Fruit fly (Drosophila melanogaster) whole organism, larva: ENCODE data around the gene Lcp65Ag1.

Source experiments
- noc ChIP-seq: fragments of 200-800 bp; sonication (Bioruptor generic); optimal IDR thresholded peaks from 3 replicates; lab custom pipeline; 2019; ENCODE audit warnings: missing biosample characterization, mild to moderate bottlenecking, missing genetic modification characterization, moderate library complexity

Lcp65Ag1 gene

DNA sequence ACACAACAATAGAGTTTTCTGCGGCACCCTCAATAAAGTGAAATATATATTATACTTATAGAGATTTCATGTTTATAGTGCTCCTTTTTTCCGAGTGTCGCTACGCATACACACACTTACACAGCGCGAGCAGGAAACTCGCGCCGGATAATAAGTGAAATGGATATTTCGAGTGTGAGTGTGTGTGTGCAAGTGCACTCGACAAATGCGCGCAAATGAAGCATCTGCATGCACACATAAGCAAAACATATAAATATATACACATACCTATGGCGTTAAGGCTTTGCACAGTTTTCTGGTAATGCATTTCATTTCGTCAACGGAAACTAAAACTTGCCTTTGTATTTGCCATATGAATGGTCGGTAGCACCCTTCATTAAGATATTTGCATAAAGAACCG lies 19.6 kb downstream of the Lcp65Ag1 start:
- TF ChIP-seq noc: no peak

DNA sequence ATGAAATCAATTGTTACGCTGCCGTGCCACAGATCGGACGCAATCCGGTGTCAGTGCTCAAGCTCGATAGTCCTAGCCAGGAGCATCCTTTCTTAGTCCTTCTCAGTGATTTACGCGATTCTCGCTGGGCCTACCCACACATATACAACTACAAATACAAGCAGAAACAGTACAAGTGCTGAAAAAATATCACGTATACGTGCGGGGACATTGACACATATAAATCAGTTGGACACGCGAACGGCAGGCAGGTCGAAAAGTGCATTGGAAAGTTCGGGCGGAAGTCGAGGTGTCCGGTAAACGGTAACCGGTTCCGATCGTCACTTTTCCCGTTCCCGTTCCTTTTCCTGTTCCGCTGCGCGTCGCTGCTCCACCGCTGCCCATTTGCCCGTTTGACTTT lies 23.6 kb downstream of the Lcp65Ag1 start:
- TF ChIP-seq noc: no peak

DNA sequence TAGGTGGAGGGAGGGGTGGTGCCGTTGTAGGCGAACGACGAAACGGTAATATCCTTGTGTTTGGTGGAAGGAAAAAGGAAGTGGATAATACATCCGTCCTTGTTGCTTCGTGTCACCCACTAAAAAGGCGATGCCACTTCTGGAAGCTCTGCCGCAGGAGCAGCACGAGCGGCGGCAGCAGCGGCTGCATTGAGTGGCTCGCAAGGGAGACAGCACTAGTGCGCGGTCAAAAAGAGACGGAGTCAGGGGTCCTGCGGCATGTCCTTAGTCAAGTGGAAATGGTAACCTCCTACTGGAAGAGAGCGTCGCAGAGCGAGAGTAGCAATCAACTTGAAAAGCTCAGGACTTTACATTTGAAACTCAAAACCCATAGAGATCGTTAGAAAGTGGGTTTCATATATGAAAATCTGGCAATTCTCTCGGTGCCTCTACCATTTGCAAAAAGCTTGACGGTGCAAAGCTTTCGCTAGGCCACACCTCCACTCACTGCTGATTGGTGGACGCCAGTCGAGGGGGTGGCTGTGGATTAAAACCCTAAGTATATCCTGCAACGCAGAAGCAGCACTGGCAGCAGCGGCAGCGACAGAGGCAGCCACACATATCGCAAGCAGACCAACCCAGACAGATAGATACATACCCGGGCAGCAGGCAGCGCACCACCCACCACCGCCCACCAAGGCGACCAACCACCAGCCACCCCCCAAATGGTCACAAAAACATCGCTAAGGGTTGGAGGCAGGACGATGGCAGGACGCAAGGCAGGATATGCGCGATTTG lies 24.2 kb downstream of the Lcp65Ag1 start:
- TF ChIP-seq noc: no peak

DNA sequence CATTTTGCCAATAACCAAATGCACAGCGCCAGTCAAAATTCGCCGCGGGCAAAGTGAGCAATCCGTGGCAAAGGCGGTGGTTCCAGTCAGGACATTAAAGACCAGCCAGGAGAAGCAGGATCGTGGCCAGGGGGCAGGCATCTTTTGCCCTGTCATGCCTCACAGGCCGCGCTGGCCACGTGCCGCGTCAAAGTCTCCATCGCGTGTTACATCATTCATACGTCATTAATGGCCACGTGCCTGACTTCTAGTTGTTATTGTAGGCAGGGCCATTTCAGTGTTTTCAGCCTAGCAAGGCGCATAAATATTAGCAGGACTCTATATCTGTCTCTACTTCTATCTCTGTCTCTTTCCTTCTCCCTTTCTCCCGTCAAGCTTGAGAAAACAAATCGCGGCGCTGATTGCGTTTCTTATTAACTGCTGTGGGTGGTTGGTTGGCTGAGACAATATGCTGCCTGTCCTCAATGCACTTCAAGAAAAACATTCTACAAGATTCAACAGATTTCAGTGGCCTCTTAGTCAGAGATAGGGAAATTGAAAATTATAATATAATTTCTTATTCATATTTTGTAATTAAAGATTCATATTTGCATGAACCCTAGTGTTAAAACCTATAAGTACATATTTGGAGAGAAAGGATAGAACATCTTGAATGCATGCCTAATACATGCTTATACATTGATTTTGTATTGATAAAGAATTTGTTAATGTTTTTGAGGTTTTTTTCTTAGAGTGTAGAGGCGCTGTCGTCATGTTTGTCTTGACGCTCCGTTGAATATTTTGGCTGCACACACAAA lies 26.6 kb downstream of the Lcp65Ag1 start:
- no peak for TF ChIP-seq noc

DNA sequence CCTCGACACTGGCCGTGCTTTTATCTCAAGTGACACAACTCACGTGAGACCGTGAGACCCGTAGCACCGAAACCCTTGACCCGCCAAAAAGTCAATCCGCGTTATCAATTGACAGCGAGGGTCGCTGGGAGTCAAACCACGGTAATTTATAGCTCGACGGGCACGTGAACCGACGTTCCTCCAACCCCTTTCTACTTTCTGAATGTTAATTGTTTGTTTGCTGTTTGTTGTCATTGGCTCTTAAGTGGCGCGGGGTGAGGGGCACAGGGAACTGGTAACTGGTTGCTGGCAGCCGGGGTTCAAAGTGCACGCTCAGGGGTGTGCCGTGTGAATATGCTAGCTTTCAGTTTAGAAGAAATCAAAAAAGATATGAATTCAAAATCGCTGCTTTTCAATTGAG lies 28.4 kb downstream of the Lcp65Ag1 start:
- TF ChIP-seq noc: no peak

DNA sequence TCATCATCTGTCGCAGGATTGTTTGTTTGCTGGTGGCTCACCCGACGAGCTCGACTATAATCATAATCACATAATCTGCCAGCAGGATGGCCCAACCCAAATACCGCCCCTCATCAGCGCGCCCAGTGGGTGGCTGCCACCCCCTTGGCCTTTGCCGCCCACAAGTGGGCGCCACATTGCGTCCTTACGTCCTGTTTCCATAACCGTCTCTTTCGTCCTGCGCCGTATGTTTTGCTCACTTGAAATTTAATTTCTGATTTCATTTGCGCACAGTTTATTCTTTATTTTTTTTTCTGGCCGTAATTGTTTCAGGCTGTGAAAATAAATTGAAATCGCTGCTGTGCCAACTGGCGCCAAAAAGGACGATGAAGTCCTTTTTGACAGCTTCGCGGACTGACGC lies 29.6 kb downstream of the Lcp65Ag1 start:
- no peak for TF ChIP-seq noc

DNA sequence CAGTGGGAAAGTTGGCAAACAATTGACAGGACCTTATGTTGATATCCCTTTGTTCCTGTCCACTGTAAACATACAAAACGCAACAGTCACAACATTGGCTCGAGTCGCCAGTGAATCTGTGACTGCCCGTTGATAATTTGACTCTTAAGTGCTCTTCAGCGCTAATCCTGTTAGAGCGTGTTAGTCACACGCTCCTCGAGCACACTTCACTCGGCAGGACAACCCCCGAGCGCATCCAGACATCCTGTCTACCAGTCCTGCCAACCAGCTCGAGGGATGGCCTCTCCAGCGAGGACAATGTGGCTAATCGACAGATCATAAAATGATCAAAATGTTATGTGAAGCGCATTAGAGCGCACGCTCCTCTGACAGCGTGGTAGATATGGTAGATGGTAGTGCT lies 30.5 kb downstream of the Lcp65Ag1 start:
- no peak for TF ChIP-seq noc

DNA sequence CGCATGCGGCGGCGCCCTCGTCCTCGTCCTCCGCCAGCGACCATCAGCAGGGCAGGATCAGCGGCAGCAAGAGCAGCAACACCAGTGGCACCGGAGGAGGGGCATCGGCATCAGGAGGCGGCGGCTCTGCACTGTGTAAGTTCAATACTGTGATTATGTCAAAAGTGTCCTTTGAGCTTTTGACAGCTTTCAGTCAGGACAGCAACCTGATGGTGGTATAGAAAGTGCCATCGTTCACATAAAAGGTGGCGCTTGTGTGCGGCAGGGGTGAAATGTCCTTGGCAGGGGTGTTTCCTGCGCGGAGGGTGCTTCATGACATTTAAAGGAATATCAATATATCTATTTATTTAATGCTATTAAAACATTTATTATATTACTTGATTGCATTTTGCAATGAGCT lies 31.4 kb downstream of the Lcp65Ag1 start:
- TF ChIP-seq noc: no peak

DNA sequence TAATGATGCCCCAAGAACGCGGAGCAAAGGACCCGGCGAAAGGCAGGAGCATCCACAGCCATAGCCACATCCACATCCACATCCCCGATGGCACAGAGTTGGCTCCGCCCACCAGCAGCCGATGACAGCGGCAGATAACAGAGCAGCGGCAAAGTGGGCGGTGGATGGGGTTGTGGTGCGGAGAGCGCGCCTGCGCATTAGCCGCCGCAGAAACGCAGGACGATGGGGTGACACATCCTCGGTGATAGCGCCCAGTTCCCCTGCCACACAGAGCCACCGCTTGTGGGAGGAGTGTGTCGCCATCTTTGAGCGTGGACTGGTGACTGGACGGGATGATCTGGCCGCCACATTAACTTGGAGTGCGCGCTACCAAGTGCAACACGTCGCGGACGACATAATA lies 37.8 kb downstream of the Lcp65Ag1 start, which contains the start of gene Ets65A:
Gene Ets65A, plus strand, starts transcription at position 348 of the 400 bp plus-strand sequence.
- no peak for TF ChIP-seq noc

DNA sequence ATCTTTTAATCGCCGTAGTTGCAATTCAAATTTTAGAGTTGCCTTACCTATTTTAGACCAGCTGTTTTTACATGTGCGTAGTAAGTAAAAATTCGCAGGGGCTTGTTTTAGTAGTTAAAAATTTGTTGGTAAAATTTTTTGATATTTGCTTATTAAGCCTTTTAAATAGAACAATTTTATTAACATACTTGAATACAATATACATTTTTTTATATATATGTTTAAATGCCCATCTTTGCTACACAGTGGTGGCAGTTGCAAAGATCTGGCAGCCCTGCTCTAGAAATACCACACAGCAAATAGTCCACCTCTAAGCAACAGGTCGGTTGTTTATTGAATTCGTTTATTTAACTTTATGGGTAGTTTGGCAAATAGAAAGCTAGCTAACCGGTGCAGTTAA lies 40.4 kb downstream of the Lcp65Ag1 start, which contains the start of the genes CG10467 and loj:
Gene CG10467, minus strand, starts transcription at position 51 of the 400 bp plus-strand sequence.
Gene loj, plus strand, starts transcription at position 291 of the 400 bp plus-strand sequence.
- peak; percentile 92 for TF ChIP-seq noc

DNA sequence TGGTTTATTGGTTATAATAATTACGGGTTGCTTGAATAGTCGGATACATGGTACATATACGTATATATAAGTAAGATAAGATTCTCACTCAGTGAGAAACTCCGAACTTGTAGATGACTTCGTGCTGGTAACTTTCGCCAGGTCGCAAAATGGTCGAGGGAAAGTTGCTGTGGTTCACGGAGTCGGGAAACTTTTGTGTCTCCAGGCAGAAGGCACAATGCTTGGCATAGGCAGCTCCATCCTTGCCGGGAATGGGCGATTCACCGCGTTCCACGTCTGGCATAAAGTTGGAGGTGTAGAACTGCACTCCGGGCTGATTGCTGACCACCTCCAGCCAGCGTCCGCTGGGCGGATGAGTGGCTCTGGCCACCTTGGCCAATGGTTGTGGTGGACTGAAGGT lies 41.9 kb downstream of the Lcp65Ag1 start, which contains the start of gene CG10469:
Gene CG10469, minus strand, starts transcription at position 101 of the 400 bp plus-strand sequence.
- no peak for TF ChIP-seq noc

DNA sequence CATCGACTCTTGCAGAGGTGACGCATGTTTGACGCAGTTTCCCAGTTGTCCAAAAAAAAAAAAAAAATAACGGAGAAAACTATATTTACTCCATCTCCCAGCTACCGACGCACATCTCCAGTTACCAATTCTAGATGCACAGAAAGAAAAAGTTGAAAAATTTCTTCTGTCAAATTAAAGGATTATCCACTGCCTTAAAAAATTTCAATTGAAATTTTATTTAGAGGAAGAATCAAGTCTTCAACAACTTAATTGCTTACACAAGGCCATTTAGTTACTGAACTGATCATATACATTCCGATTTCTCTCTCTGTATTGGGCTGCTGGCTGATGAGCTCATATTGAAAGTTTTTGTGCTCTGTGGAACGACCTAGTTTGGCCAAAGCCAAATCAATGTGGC lies 49.1 kb downstream of the Lcp65Ag1 start:
- no peak for TF ChIP-seq noc

DNA sequence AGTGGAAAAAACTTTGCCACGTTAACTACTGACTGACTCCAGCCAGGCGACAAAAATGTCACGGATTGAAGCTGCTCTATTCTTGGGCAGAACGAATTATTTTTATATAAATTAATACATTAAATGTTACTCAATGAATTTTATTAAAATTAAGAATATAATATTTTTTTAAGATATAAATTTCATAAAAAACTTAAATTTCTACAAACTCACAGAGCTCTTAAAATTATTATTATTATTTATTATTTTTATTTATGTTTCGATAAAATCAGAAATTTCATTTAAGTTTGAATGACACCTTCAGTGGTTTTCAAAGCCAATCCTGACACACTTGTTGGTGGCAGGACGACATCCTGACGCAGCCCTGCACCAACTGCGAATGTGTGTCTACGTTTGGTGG lies 49.9 kb downstream of the Lcp65Ag1 start:
- TF ChIP-seq noc: no peak
